Fruit fly (Drosophila melanogaster) whole organism, embryonic: ENCODE results near the gene CG15170.
A peak's percentile ranks its signal among the peaks of the same experiment; 100 is the strongest.

Experiments
- Atf6 ChIP-seq: fragments of 200-800 bp; sonication (Bioruptor generic); IDR thresholded peaks from 2 replicates; pipeline ENCODE4 v1.3.6; 2022; ENCODE audit warnings: missing biosample characterization, missing genetic modification characterization
- CG10209 ChIP-seq: fragments of 200-800 bp; sonication (Bioruptor generic); optimal IDR thresholded peaks from 3 replicates; lab custom pipeline; 2017; ENCODE audit warnings: missing biosample characterization, mild to moderate bottlenecking, missing genetic modification characterization, missing genetic modification reagents
- CG10321 ChIP-seq: fragments of 200-800 bp; sonication (Bioruptor generic); IDR thresholded peaks from 2 replicates; pipeline ENCODE4 v1.3.6; 2022; ENCODE audit warnings: missing biosample characterization, missing genetic modification characterization
- CG11093 ChIP-seq: fragments of 200-800 bp; sonication (Bioruptor generic); IDR thresholded peaks from 3 replicates; pipeline ENCODE4 v1.3.6; 2022; ENCODE audit warnings: missing biosample characterization, missing genetic modification characterization
- CG11695 ChIP-seq: fragments of 200-800 bp; sonication (Bioruptor generic); IDR thresholded peaks from 3 replicates; pipeline ENCODE4 v1.3.6; 2022; ENCODE audit warnings: missing biosample characterization, missing genetic modification characterization
- CG12071 ChIP-seq: fragments of 200-800 bp; sonication (Bioruptor generic); optimal IDR thresholded peaks from 3 replicates; lab custom pipeline; 2018; ENCODE audit warnings: missing biosample characterization, mild to moderate bottlenecking, missing genetic modification characterization
- CG12299 ChIP-seq: fragments of 200-800 bp; sonication (Bioruptor generic); optimal IDR thresholded peaks from 2 replicates; lab custom pipeline; 2018; ENCODE audit warnings: missing biosample characterization, mild to moderate bottlenecking, missing genetic modification characterization
- CG17612 ChIP-seq: fragments of 200-800 bp; sonication (Bioruptor generic); IDR thresholded peaks from 2 replicates; pipeline ENCODE4 v1.3.6; 2022; ENCODE audit warnings: missing biosample characterization, missing genetic modification characterization
- CG17912 ChIP-seq: fragments of 200-800 bp; sonication (Bioruptor generic); optimal IDR thresholded peaks from 2 replicates; lab custom pipeline; 2018; ENCODE audit warnings: missing biosample characterization, mild to moderate bottlenecking, missing genetic modification characterization
- CG18599 ChIP-seq: fragments of 200-800 bp; sonication (Bioruptor generic); optimal IDR thresholded peaks from 3 replicates; lab custom pipeline; 2017; ENCODE audit warnings: missing biosample characterization, missing genetic modification characterization, mild to moderate bottlenecking, moderate library complexity, missing genetic modification reagents
- CG31365 ChIP-seq: fragments of 200-800 bp; sonication (Bioruptor generic); optimal IDR thresholded peaks from 2 replicates; lab custom pipeline; 2018; ENCODE audit warnings: missing biosample characterization, mild to moderate bottlenecking, missing genetic modification characterization
- CG32767 ChIP-seq: fragments of 200-800 bp; sonication (Bioruptor generic); IDR thresholded peaks from 2 replicates; pipeline ENCODE4 v1.3.6; 2022; ENCODE audit warnings: missing biosample characterization, missing genetic modification characterization
- CG3281 ChIP-seq: fragments of 200-800 bp; sonication (Bioruptor generic); optimal IDR thresholded peaks from 3 replicates; lab custom pipeline; 2017; ENCODE audit warnings: missing biosample characterization, mild to moderate bottlenecking, missing genetic modification characterization
- CG4424 ChIP-seq: fragments of 200-800 bp; sonication (Bioruptor generic); optimal IDR thresholded peaks from 3 replicates; lab custom pipeline; 2016; ENCODE audit warnings: missing biosample characterization, missing genetic modification characterization
- CG6654 ChIP-seq: fragments of 200-800 bp; sonication (Bioruptor generic); optimal IDR thresholded peaks from 2 replicates; lab custom pipeline; 2017; ENCODE audit warnings: missing biosample characterization, mild to moderate bottlenecking, missing genetic modification characterization
- CG6854 ChIP-seq: fragments of 200-800 bp; sonication (Bioruptor generic); optimal IDR thresholded peaks from 3 replicates; lab custom pipeline; 2017; ENCODE audit warnings: missing biosample characterization, mild to moderate bottlenecking, missing genetic modification characterization
- CG7357 ChIP-seq: fragments of 200-800 bp; sonication (Bioruptor generic); IDR thresholded peaks from 3 replicates; pipeline ENCODE4 v1.3.6; 2022; ENCODE audit warnings: missing biosample characterization, missing genetic modification characterization
- CG7745 ChIP-seq: fragments of 200-800 bp; sonication (Bioruptor generic); optimal IDR thresholded peaks from 2 replicates; lab custom pipeline; 2018; ENCODE audit warnings: missing biosample characterization, mild to moderate bottlenecking, missing genetic modification characterization, moderate library complexity
- CG8359 ChIP-seq: fragments of 200-800 bp; sonication (Bioruptor generic); optimal IDR thresholded peaks from 2 replicates; lab custom pipeline; 2017; ENCODE audit warnings: missing biosample characterization, mild to moderate bottlenecking, missing genetic modification characterization, borderline replicate concordance
- CG8388 ChIP-seq: fragments of 200-800 bp; sonication (Bioruptor generic); optimal IDR thresholded peaks from 2 replicates; lab custom pipeline; 2019; ENCODE audit warnings: missing biosample characterization, mild to moderate bottlenecking, missing genetic modification characterization, moderate library complexity
- CG9609 ChIP-seq: fragments of 200-800 bp; sonication (Bioruptor generic); optimal IDR thresholded peaks from 3 replicates; lab custom pipeline; 2016; ENCODE audit warnings: missing biosample characterization, missing genetic modification characterization
- Doc3 ChIP-seq: fragments of 200-800 bp; sonication (Bioruptor generic); IDR thresholded peaks from 3 replicates; pipeline ENCODE4 v1.3.6; 2022; ENCODE audit warnings: missing biosample characterization, missing genetic modification characterization; ENCODE audit not compliant: partially characterized antibody
- E2f1 ChIP-seq: fragments of 200-800 bp; sonication (Bioruptor generic); IDR thresholded peaks from 2 replicates; pipeline ENCODE4 v1.3.6; 2022; ENCODE audit warnings: missing biosample characterization, missing genetic modification characterization
- E2f2 ChIP-seq: fragments of 200-800 bp; sonication (Bioruptor generic); IDR thresholded peaks from 2 replicates; pipeline ENCODE4 v1.3.6; 2022; ENCODE audit warnings: missing biosample characterization, missing genetic modification characterization
- Fer3 ChIP-seq: fragments of 200-800 bp; sonication (Bioruptor generic); optimal IDR thresholded peaks from 2 replicates; lab custom pipeline; 2018; ENCODE audit warnings: missing biosample characterization, mild to moderate bottlenecking, missing genetic modification characterization, moderate library complexity
- HmgZ ChIP-seq: fragments of 200-800 bp; sonication (Bioruptor generic); optimal IDR thresholded peaks from 2 replicates; lab custom pipeline; 2018; ENCODE audit warnings: missing biosample characterization, mild to moderate bottlenecking, missing genetic modification characterization
- Meics ChIP-seq: fragments of 200-800 bp; sonication (Bioruptor generic); optimal IDR thresholded peaks from 2 replicates; lab custom pipeline; 2017; ENCODE audit warnings: missing biosample characterization, mild to moderate bottlenecking, missing genetic modification characterization
- NK7.1 ChIP-seq: fragments of 200-800 bp; sonication (Bioruptor generic); optimal IDR thresholded peaks from 3 replicates; lab custom pipeline; 2016; ENCODE audit warnings: missing biosample characterization, missing genetic modification characterization
- Oli ChIP-seq: fragments of 200-800 bp; sonication (Bioruptor generic); optimal IDR thresholded peaks from 2 replicates; lab custom pipeline; 2018; ENCODE audit warnings: missing biosample characterization, mild to moderate bottlenecking, missing genetic modification characterization, moderate library complexity
- Sry-β ChIP-seq: fragments of 200-800 bp; sonication (Bioruptor generic); optimal IDR thresholded peaks from 2 replicates; lab custom pipeline; 2018; ENCODE audit warnings: missing biosample characterization, mild to moderate bottlenecking, missing genetic modification characterization, moderate library complexity
- Sry-δ ChIP-seq: fragments of 200-800 bp; sonication (Bioruptor generic); optimal IDR thresholded peaks from 2 replicates; lab custom pipeline; 2016; ENCODE audit warnings: missing biosample characterization, missing genetic modification characterization
- Stat92E ChIP-seq, 3 experiments: fragments of >200 bp in 2 of 3; fragments of 200-800 bp in 1 of 3; sonication (Bioruptor generic) in 1 of 3; optimal IDR thresholded peaks; 2 replicates each; lab custom pipeline; 2017 to 2019; ENCODE audit warnings: missing biosample characterization in 3 of 3, missing genetic modification characterization in 3 of 3, mild to moderate bottlenecking in 1 of 3, moderate library complexity in 1 of 3
- Taf1 ChIP-seq: fragments of 200-800 bp; sonication (Bioruptor generic); IDR thresholded peaks from 2 replicates; pipeline ENCODE4 v1.3.6; 2022; ENCODE audit warnings: missing biosample characterization, missing genetic modification characterization
- ab ChIP-seq: fragments of 200-800 bp; sonication (Bioruptor generic); optimal IDR thresholded peaks from 2 replicates; lab custom pipeline; 2016; ENCODE audit warnings: missing biosample characterization, missing genetic modification characterization
- ase ChIP-seq: fragments of 200-800 bp; sonication (Bioruptor generic); IDR thresholded peaks from 3 replicates; pipeline ENCODE4 v1.3.6; 2022; ENCODE audit warnings: missing biosample characterization, missing genetic modification characterization
- eyg ChIP-seq: fragments of 200-800 bp; sonication (Bioruptor generic); optimal IDR thresholded peaks from 3 replicates; lab custom pipeline; 2016; ENCODE audit warnings: missing biosample characterization, missing genetic modification characterization
- gce ChIP-seq: fragments of 200-800 bp; sonication (Bioruptor generic); IDR thresholded peaks from 3 replicates; pipeline ENCODE4 v1.3.6; 2022; ENCODE audit warnings: missing biosample characterization, missing genetic modification characterization
- gcm ChIP-seq: fragments of 200-800 bp; sonication (Bioruptor generic); optimal IDR thresholded peaks from 2 replicates; lab custom pipeline; 2019; ENCODE audit warnings: missing biosample characterization, mild to moderate bottlenecking, missing genetic modification characterization, moderate library complexity
- gfzf ChIP-seq: fragments of 200-800 bp; sonication (Bioruptor generic); optimal IDR thresholded peaks from 2 replicates; lab custom pipeline; 2016; ENCODE audit warnings: missing biosample characterization, mild to moderate bottlenecking, missing genetic modification characterization, moderate library complexity
- hkb ChIP-seq, 2 experiments: fragments of 200-800 bp in 1 of 2; fragments of >200 bp in 1 of 2; sonication (Bioruptor generic) in 1 of 2; IDR thresholded peaks in 1 of 2; optimal IDR thresholded peaks in 1 of 2; 2 replicates each; pipeline versions ENCODE4 v1.3.6 to Lab custom; 2017 to 2022; ENCODE audit warnings: missing biosample characterization in 1 of 2, missing genetic modification characterization in 1 of 2
- kay ChIP-seq: fragments of 200-800 bp; sonication (Bioruptor generic); optimal IDR thresholded peaks from 2 replicates; lab custom pipeline; 2016; ENCODE audit warnings: missing biosample characterization, missing genetic modification characterization
- klu ChIP-seq: fragments of 200-800 bp; sonication (Bioruptor generic); IDR thresholded peaks from 2 replicates; pipeline ENCODE4 v1.3.6; 2022; ENCODE audit warnings: missing biosample characterization, missing genetic modification characterization
- lbe ChIP-seq: fragments of 200-800 bp; sonication (Bioruptor generic); optimal IDR thresholded peaks from 2 replicates; lab custom pipeline; 2016; ENCODE audit warnings: missing biosample characterization, mild to moderate bottlenecking, missing genetic modification characterization
- nmo ChIP-seq: fragments of 200-800 bp; sonication (Bioruptor generic); optimal IDR thresholded peaks from 2 replicates; lab custom pipeline; 2018; ENCODE audit warnings: missing biosample characterization, mild to moderate bottlenecking, missing genetic modification characterization, moderate library complexity
- phol ChIP-seq: fragments of 200-800 bp; sonication (Bioruptor generic); optimal IDR thresholded peaks from 3 replicates; lab custom pipeline; 2018; ENCODE audit warnings: missing biosample characterization, mild to moderate bottlenecking, missing genetic modification characterization, moderate library complexity
- row ChIP-seq: fragments of 200-800 bp; sonication (Bioruptor generic); IDR thresholded peaks from 3 replicates; pipeline ENCODE4 v1.3.6; 2022; ENCODE audit warnings: missing biosample characterization, missing genetic modification characterization
- salm ChIP-seq: fragments of 200-800 bp; sonication (Bioruptor generic); optimal IDR thresholded peaks from 2 replicates; lab custom pipeline; 2018; ENCODE audit warnings: missing biosample characterization, mild to moderate bottlenecking, missing genetic modification characterization
- sim ChIP-seq: fragments of 200-800 bp; sonication (Bioruptor generic); IDR thresholded peaks from 2 replicates; pipeline ENCODE4 v1.3.6; 2022; ENCODE audit warnings: missing biosample characterization, missing genetic modification characterization
- toy ChIP-seq: fragments of 200-800 bp; sonication (Bioruptor generic); IDR thresholded peaks from 2 replicates; pipeline ENCODE4 v1.3.6; 2022; ENCODE audit warnings: missing biosample characterization, missing genetic modification characterization

The CG15170 gene

dm6 chr2L:18968370-18969105 is 21.5 kb downstream of the CG15170 start, which contains the start of the genes Nak and Tango6 (continued):
- TF ChIP-seq CG8359 (GFP tag; lab: Kevin White, UChicago) (no peak), CG9609 (no peak), kay (GFP tag; lab: Kevin White, UChicago) (no peak), CG7357 (GFP tag; lab: Robert Waterston, UW) (no peak), CG12071 (GFP tag; lab: Kevin White, UChicago) (no peak), salm (tag; lab: Kevin White, UChicago) (no peak), hkb (optimal IDR thresholded peaks at IDR 0.05; lab: Kevin White, UChicago) (peak; percentile 90), hkb (GFP tag; IDR thresholded peaks at IDR 0.05; lab: Robert Waterston, UW) (no peak), CG11695 (GFP tag; lab: Robert Waterston, UW) (no peak), E2f2 (GFP tag; lab: Robert Waterston, UW) (peak; percentile 45), CG6654 (no peak), NK7.1 (GFP tag; lab: Kevin White, UChicago) (no peak), Doc3 (peak; percentile 96), CG10321 (peak; percentile 27; the same call in 1 of the 2 replicates), sim (GFP tag; lab: Robert Waterston, UW) (no peak), CG18599 (GFP tag; lab: Kevin White, UChicago) (peak; percentile 9), CG4424 (peak; percentile 26), ase (GFP tag; lab: Robert Waterston, UW) (no peak), CG31365 (no peak), Meics (no peak), E2f1 (GFP tag; lab: Robert Waterston, UW) (no peak), ab (GFP tag; lab: Kevin White, UChicago) (no peak), CG7745 (no peak), CG3281 (GFP tag; lab: Kevin White, UChicago) (no peak), HmgZ (tag; lab: Kevin White, UChicago) (peak; percentile 13), CG10209 (GFP tag; lab: Kevin White, UChicago) (no peak), gce (GFP tag; lab: Robert Waterston, UW) (no peak), gfzf (GFP tag; lab: Kevin White, UChicago) (peak; percentile 80), CG12299 (no peak), Taf1 (GFP tag; lab: Robert Waterston, UW) (no peak), CG17912 (GFP tag; lab: Kevin White, UChicago) (no peak), Oli (no peak), CG6854 (GFP tag; lab: Kevin White, UChicago) (no peak), klu (GFP tag; lab: Robert Waterston, UW) (no peak), phol (tag; lab: Kevin White, UChicago) (peak; percentile 68), nmo (GFP tag; lab: Kevin White, UChicago) (peak; percentile 81), CG32767 (no peak), row (GFP tag; lab: Robert Waterston, UW) (peak; percentile 86), Fer3 (tag; lab: Kevin White, UChicago) (no peak), toy (no peak), gcm (GFP tag; lab: Kevin White, UChicago) (peak; percentile 8), Stat92E (GFP tag; optimal IDR thresholded peaks at IDR 0.05; lab: Kevin White, UChicago) (peak in 1 of 3 experiments; percentile 51), CG8388 (GFP tag; lab: Kevin White, UChicago) (no peak), Sry-δ (GFP tag; lab: Kevin White, UChicago) (peak; percentile 96), Sry-β (GFP tag; lab: Kevin White, UChicago) (peak; percentile 83), CG17612 (GFP tag; lab: Robert Waterston, UW) (no peak), Atf6 (GFP tag; lab: Robert Waterston, UW) (no peak), lbe (GFP tag; lab: Kevin White, UChicago) (peak; percentile 35), CG11093 (GFP tag; lab: Robert Waterston, UW) (no peak), eyg (no peak)
